Worm (Caenorhabditis elegans): ENCODE results near the gene ZC239.3.

The ZC239.3 gene

DNA sequence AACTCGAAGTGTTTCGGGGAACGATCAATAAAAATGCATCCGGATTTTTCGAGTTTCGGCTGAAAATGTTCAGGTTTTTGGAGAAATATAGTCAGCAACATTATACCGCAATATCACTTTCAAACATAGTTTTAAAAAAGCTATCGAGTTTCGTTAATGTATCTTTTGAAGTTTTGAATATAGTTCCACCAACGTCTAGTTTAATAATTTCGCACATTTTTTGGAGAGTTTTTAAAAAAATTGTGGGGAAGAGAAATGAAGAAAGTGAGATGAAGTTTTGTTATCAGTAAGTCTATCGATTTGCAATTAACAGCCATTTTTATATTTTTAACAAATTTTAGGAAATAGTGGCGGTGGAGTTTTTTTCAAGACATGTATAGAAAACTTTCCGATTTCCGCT lies 9.9 kb downstream of the ZC239.3 start, which contains the start of gene ZC239.17:
Gene ZC239.17 (minus strand): TSS at position 101 of the 400 bp plus-strand sequence.
- no peak for TF ChIP-seq B0310.2 (tag; optimal IDR thresholded peaks at IDR 0.05)
- TF ChIP-seq ceh-13 (GFP tag; optimal IDR thresholded peaks at IDR 0.05): no peak
- no peak for TF ChIP-seq sea-1 (GFP tag; conservative IDR thresholded peaks at IDR 0.05)
- no peak for TF ChIP-seq ama-1 (optimal IDR thresholded peaks at IDR 0.05)
- no peak for TF ChIP-seq hnd-1 (tag; optimal IDR thresholded peaks at IDR 0.05)
- no peak for TF ChIP-seq ets-7 (tag; optimal IDR thresholded peaks at IDR 0.05)
- TF ChIP-seq scrt-1 (GFP tag; IDR thresholded peaks at IDR 0.05): no peak
- no peak for TF ChIP-seq hmbx-1 (tag; optimal IDR thresholded peaks at IDR 0.05)
- TF ChIP-seq hmg-4 (GFP tag; optimal IDR thresholded peaks at IDR 0.05): no peak
- no peak for TF ChIP-seq flt-1 (GFP tag; IDR thresholded peaks at IDR 0.05)
- no peak for TF ChIP-seq tbx-37 (GFP tag; conservative IDR thresholded peaks at IDR 0.05)
- TF ChIP-seq pes-1 (GFP tag; IDR thresholded peaks at IDR 0.05): no peak
- TF ChIP-seq F13C5.2 (tag; optimal IDR thresholded peaks at IDR 0.05): no peak
- TF ChIP-seq tra-4 (tag; optimal IDR thresholded peaks at IDR 0.05): no peak
- TF ChIP-seq tbx-11 (GFP tag; IDR thresholded peaks at IDR 0.05): no peak
- TF ChIP-seq aly-1 (tag; optimal IDR thresholded peaks at IDR 0.05): no peak
- no peak for TF ChIP-seq ceh-36 (tag; optimal IDR thresholded peaks at IDR 0.05)

ce11 chrII:3230422-3230821 lies 14.6 kb downstream of the ZC239.3 start, which contains the start of gene srh-297:
TSS of gene srh-297 (minus strand) at chrII:3230522.
- no peak for TF ChIP-seq hnd-1 (tag; optimal IDR thresholded peaks at IDR 0.05)
- TF ChIP-seq ceh-36 (tag; optimal IDR thresholded peaks at IDR 0.05): no peak
- no peak for TF ChIP-seq ceh-13 (GFP tag; optimal IDR thresholded peaks at IDR 0.05)
- no peak for TF ChIP-seq hmbx-1 (tag; optimal IDR thresholded peaks at IDR 0.05)
- no peak for TF ChIP-seq ama-1 (optimal IDR thresholded peaks at IDR 0.05)
- TF ChIP-seq flt-1 (GFP tag; IDR thresholded peaks at IDR 0.05): no peak
- no peak for TF ChIP-seq scrt-1 (GFP tag; IDR thresholded peaks at IDR 0.05)
- TF ChIP-seq tbx-11 (GFP tag; IDR thresholded peaks at IDR 0.05): no peak
- TF ChIP-seq B0310.2 (tag; optimal IDR thresholded peaks at IDR 0.05): no peak
- TF ChIP-seq ets-7 (tag; optimal IDR thresholded peaks at IDR 0.05): no peak
- TF ChIP-seq F13C5.2 (tag; optimal IDR thresholded peaks at IDR 0.05): no peak
- TF ChIP-seq sea-1 (GFP tag; conservative IDR thresholded peaks at IDR 0.05): no peak
- no peak for TF ChIP-seq tbx-37 (GFP tag; conservative IDR thresholded peaks at IDR 0.05)
- no peak for TF ChIP-seq pes-1 (GFP tag; IDR thresholded peaks at IDR 0.05)
- no peak for TF ChIP-seq aly-1 (tag; optimal IDR thresholded peaks at IDR 0.05)

DNA sequence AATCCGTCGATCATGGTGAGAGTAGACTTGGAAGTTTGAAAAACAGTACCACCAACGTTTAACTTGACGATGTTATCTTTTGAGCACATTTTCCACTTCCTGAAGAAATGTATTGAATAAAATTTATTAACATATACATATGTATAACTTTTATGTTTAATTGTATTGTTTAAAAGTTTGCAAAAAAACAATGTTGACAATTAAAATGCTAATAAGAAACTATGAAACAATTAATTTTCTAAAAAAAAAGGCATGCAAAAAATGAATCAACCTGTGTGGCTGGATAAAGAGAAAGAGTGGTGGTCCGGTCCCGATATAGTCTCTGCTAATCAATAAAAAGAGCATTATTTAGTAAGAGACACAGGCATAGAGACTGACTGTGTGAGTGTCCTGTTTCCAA lies 18.9 kb downstream of the ZC239.3 start, which contains the start of gene C17F4.8:
Gene C17F4.8 (minus strand): TSS at position 101 of the 400 bp plus-strand sequence.
- TF ChIP-seq F13C5.2 (tag; optimal IDR thresholded peaks at IDR 0.05) (no peak), tbx-11 (GFP tag; IDR thresholded peaks at IDR 0.05) (no peak), flt-1 (GFP tag; IDR thresholded peaks at IDR 0.05) (no peak), tra-4 (tag; optimal IDR thresholded peaks at IDR 0.05) (no peak), tbx-37 (GFP tag; conservative IDR thresholded peaks at IDR 0.05) (no peak), pes-1 (GFP tag; IDR thresholded peaks at IDR 0.05) (no peak), ets-7 (tag; optimal IDR thresholded peaks at IDR 0.05) (no peak), scrt-1 (GFP tag; IDR thresholded peaks at IDR 0.05) (no peak), ceh-13 (GFP tag; optimal IDR thresholded peaks at IDR 0.05) (no peak), aly-1 (tag; optimal IDR thresholded peaks at IDR 0.05) (no peak), hnd-1 (tag; optimal IDR thresholded peaks at IDR 0.05) (no peak), hmg-4 (GFP tag; optimal IDR thresholded peaks at IDR 0.05) (no peak), hmbx-1 (tag; optimal IDR thresholded peaks at IDR 0.05) (no peak), sea-1 (GFP tag; conservative IDR thresholded peaks at IDR 0.05) (no peak), B0310.2 (tag; optimal IDR thresholded peaks at IDR 0.05) (no peak), ceh-36 (tag; optimal IDR thresholded peaks at IDR 0.05) (no peak)

ce11 chrII:3237038-3237521 lies 21.2 kb downstream of the ZC239.3 start, which contains the start of the genes srz-67 and C17F4.11:
TSS of gene srz-67 (minus strand) at chrII:3237138.
TSS of gene C17F4.11 (plus strand) at chrII:3237471.
- TF ChIP-seq tbx-37 (GFP tag; conservative IDR thresholded peaks at IDR 0.05) (no peak), B0310.2 (tag; optimal IDR thresholded peaks at IDR 0.05) (no peak), pes-1 (GFP tag; IDR thresholded peaks at IDR 0.05) (no peak)

- TF ChIP-seq tbx-37 (GFP tag; conservative IDR thresholded peaks at IDR 0.05) (no peak), ceh-36 (tag; optimal IDR thresholded peaks at IDR 0.05) (no peak), hnd-1 (tag; optimal IDR thresholded peaks at IDR 0.05) (no peak), ama-1 (optimal IDR thresholded peaks at IDR 0.05) (no peak), pes-1 (GFP tag; IDR thresholded peaks at IDR 0.05) (no peak), tra-4 (tag; optimal IDR thresholded peaks at IDR 0.05) (no peak), sea-1 (GFP tag; conservative IDR thresholded peaks at IDR 0.05) (no peak), ceh-13 (GFP tag; optimal IDR thresholded peaks at IDR 0.05) (no peak), flt-1 (GFP tag; IDR thresholded peaks at IDR 0.05) (no peak), aly-1 (tag; optimal IDR thresholded peaks at IDR 0.05) (no peak)
Measured at ce11 chrII:3240207-3240606, 24.3 kb downstream of the ZC239.3 start, which contains the start of gene C17F4.3. TSS of gene C17F4.3 (plus strand) at chrII:3240507.

DNA sequence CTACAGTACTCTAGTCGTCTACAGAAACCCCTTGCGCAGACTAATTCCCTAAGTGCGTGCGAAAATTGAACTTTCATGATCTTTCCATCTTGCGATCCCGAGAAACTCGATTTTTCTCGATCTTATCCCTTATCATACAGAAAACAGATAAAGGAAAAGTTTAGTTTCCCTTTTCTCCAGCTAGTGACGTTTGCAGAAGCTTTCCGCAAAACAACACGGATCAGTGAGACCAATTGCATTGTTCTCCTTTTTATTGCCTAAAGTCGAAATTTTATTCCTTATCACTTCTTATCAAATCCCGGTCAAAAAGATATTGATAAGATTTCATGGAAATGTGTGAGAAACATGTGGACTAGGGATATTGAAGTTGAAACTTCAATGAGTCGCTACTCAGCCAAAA lies 26.0 kb downstream of the ZC239.3 start:
- TF ChIP-seq tbx-11 (GFP tag; IDR thresholded peaks at IDR 0.05): no peak
- TF ChIP-seq hmg-4 (GFP tag; optimal IDR thresholded peaks at IDR 0.05): no peak
- TF ChIP-seq ama-1 (optimal IDR thresholded peaks at IDR 0.05): no peak
- no peak for TF ChIP-seq tra-4 (tag; optimal IDR thresholded peaks at IDR 0.05)
- no peak for TF ChIP-seq F13C5.2 (tag; optimal IDR thresholded peaks at IDR 0.05)
- no peak for TF ChIP-seq hnd-1 (tag; optimal IDR thresholded peaks at IDR 0.05)
- no peak for TF ChIP-seq sea-1 (GFP tag; conservative IDR thresholded peaks at IDR 0.05)
- TF ChIP-seq flt-1 (GFP tag; IDR thresholded peaks at IDR 0.05): no peak

DNA sequence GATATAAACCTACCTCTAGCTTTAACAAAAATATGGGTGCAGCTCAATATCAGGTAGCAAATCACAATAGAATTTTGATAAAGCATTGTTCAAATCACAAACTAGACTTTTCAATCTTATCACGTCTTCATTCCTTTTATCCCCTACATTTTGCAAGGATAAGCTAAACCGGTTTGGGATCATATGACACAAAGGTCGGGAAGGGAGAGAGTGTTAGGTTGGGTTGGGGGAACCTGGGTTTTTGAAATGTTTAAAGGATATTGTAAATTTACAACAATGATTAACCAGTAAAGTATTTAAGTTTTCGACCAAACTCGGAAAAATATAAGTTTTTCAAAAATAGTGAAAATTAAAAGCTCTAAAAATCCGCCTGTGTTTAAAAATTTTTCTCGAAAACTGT lies 28.2 kb downstream of the ZC239.3 start, which contains the start of gene C17F4.12:
Gene C17F4.12 (minus strand): TSS at position 101 of the 400 bp plus-strand sequence.
- TF ChIP-seq hmbx-1 (tag; optimal IDR thresholded peaks at IDR 0.05) (no peak), tra-4 (tag; optimal IDR thresholded peaks at IDR 0.05) (no peak), flt-1 (GFP tag; IDR thresholded peaks at IDR 0.05) (no peak), F13C5.2 (tag; optimal IDR thresholded peaks at IDR 0.05) (no peak), hmg-4 (GFP tag; optimal IDR thresholded peaks at IDR 0.05) (no peak), tbx-11 (GFP tag; IDR thresholded peaks at IDR 0.05) (no peak), ama-1 (optimal IDR thresholded peaks at IDR 0.05) (no peak), hnd-1 (tag; optimal IDR thresholded peaks at IDR 0.05) (no peak), ceh-36 (tag; optimal IDR thresholded peaks at IDR 0.05) (no peak), B0310.2 (tag; optimal IDR thresholded peaks at IDR 0.05) (no peak), ets-7 (tag; optimal IDR thresholded peaks at IDR 0.05) (no peak)
